Worm (Caenorhabditis elegans): ENCODE results near the gene T21C12.8.

The T21C12.8 gene

ce11 chrIII:10503753-10504152 lies 49.1 kb downstream of the T21C12.8 start, which contains the start of gene rab-33:
Gene rab-33, minus strand, starts transcription at chrIII:10503853.
- TF ChIP-seq elt-3 (tag; optimal IDR thresholded peaks at IDR 0.05): no peak
- no peak for TF ChIP-seq nhr-11 (tag; optimal IDR thresholded peaks at IDR 0.05)
- TF ChIP-seq R02D3.7 (tag; optimal IDR thresholded peaks at IDR 0.05): no peak
- no peak for TF ChIP-seq ztf-11 (tag; optimal IDR thresholded peaks at IDR 0.05)
- TF ChIP-seq snpc-4 (tag; optimal IDR thresholded peaks at IDR 0.05): no peak
- TF ChIP-seq sea-2 (GFP tag; optimal IDR thresholded peaks at IDR 0.05): no peak
- TF ChIP-seq daf-12 (tag; optimal IDR thresholded peaks at IDR 0.05): no peak
- no peak for TF ChIP-seq pha-4 (tag; optimal IDR thresholded peaks at IDR 0.05)
- TF ChIP-seq nhr-12 (tag; optimal IDR thresholded peaks at IDR 0.05): no peak
- no peak for TF ChIP-seq aly-2 (tag; optimal IDR thresholded peaks at IDR 0.05)
- no peak for TF ChIP-seq nhr-23 (tag; optimal IDR thresholded peaks at IDR 0.05)
- TF ChIP-seq nhr-25 (tag; optimal IDR thresholded peaks at IDR 0.05): no peak
- TF ChIP-seq eor-1 (tag; optimal IDR thresholded peaks at IDR 0.05): no peak
- TF ChIP-seq unc-39 (tag; optimal IDR thresholded peaks at IDR 0.05): no peak
- no peak for TF ChIP-seq nfya-1 (tag; optimal IDR thresholded peaks at IDR 0.05; ENCODE audit: insufficient read depth)
- TF ChIP-seq lin-39 (tag; optimal IDR thresholded peaks at IDR 0.05): no peak
- no peak for TF ChIP-seq fos-1 (tag; optimal IDR thresholded peaks at IDR 0.05)
- no peak for TF ChIP-seq jun-1 (tag; optimal IDR thresholded peaks at IDR 0.05)
- TF ChIP-seq elt-1 (tag; optimal IDR thresholded peaks at IDR 0.05): no peak
- no peak for TF ChIP-seq egl-5 (tag; optimal IDR thresholded peaks at IDR 0.05)

Data from whole organism, L3 larva.